Fruit fly (Drosophila melanogaster) S2 (cell line): ENCODE data around the gene sunz.

Experiments
- CG8478 ChIP-seq: fragments of >200 bp; optimal IDR thresholded peaks from 2 replicates; lab custom pipeline; 2018
- CTCF ChIP-seq, 2 experiments: fragments of >200 bp; optimal IDR thresholded peaks; 2 replicates each; lab custom pipeline; 2018

Gene sunz

DNA sequence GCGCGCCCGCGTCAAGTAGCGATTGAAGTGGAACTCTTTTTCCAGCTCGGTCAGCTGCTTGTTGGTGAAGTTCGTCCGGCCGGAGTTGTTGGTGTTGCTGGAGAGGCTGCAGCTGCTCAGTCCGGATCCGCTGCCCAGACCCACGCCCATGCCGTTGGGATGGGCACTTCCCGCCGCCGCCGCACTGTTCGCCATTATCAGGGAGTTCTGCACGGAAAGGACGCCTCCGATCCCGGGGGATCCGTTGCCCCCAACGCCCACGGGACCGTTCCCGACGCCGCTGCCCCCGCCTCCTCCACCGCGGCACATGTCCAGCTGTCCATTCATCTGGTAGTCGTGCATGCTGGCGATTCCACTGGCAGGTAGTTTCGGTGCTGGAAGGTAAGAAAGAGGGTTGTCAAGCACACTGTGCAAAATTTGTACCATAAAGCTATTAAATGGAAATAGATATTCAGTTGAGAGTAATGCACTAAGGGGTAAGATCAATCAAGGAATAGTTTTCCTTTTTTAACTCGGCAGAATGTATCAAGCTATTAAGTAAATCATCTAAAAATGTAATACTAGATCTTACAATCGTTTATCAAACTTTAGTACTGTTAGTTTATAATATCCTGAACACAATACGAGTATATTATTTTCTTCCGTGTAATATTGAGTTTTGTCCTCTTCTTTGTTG, 32.8 kb downstream of the sunz start:
- TF ChIP-seq CG8478 (no peak), CTCF (optimal IDR thresholded peaks at IDR 0.05; lab: Kevin White, UChicago) (no peak)

- no peak for TF ChIP-seq CTCF (optimal IDR thresholded peaks at IDR 0.05; lab: Kevin White, UChicago)
- TF ChIP-seq CG8478, result no peak
Observed at dm6 chr3R:6663289-6663666, 33.3 kb downstream of the sunz start.

dm6 chr3R:6664371-6665116, 34.6 kb downstream of the sunz start:
- TF ChIP-seq CTCF (optimal IDR thresholded peaks at IDR 0.05; lab: Kevin White, UChicago) (no peak), CG8478 (no peak)

- no peak for TF ChIP-seq CG8478
- TF ChIP-seq CTCF (optimal IDR thresholded peaks at IDR 0.05; lab: Kevin White, UChicago), result no peak
Observed at dm6 chr3R:6665117-6665654, 35.2 kb downstream of the sunz start.

- TF ChIP-seq CG8478 (no peak), CTCF (optimal IDR thresholded peaks at IDR 0.05; lab: Kevin White, UChicago) (no peak)
Observed at dm6 chr3R:6667245-6667644, 37.3 kb downstream of the sunz start.

DNA sequence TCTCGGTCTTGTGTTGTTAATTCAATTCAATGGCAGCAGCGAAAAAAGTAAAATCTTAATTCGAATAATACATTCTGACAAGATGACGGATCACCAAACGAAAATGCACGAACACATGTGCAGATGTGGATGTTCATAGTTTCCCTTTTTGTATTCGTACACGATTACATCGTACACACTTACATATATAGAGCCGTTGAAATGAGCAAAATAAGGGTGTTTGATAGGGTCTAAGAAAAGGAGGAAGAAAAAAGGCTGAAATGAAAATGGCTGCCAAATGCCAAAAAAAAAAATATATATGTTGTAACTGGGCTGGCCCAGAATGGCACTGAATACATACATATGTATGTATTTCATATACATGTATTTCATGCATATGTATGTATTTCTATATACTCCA, 38.3 kb downstream of the sunz start:
- no peak for TF ChIP-seq CG8478

DNA sequence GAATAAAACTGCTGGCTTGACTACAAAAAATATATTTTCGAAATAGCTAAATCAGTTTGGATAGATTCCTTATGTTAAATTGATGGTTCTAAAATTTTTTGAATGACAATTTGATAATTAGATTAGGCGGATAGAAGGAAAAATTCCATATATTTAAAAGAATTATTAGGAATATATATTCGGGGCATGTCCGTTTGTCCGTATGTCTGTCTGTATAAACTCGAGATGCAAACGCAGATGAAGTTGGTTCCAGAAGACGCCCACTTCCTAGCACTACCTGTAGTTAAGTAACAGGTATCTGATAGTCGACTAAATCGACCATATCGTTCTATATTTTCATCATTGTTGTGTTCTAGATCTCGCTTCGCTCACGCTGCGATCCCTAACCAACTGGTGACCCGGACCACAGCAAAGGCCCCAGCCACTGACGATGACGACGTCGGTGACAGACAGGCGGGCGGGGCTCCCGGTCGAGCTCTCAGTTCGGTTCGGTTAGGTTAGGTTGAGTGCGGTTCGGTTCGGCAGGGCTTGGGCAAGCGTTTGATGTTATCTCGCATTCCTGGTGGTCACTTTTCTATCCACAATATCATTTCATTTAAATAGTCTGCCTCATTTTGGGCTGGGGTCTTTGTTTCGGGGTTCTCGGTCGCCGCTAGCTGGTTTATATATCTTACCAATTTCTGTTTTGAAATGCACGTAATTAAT, 42.5 kb downstream of the sunz start:
- no peak for TF ChIP-seq CG8478
- TF ChIP-seq CTCF (optimal IDR thresholded peaks at IDR 0.05; lab: Kevin White, UChicago), result no peak

dm6 chr3R:6674548-6674947, 44.6 kb downstream of the sunz start:
- no peak for TF ChIP-seq CG8478
- TF ChIP-seq CTCF (optimal IDR thresholded peaks at IDR 0.05; lab: Kevin White, UChicago), result no peak

DNA sequence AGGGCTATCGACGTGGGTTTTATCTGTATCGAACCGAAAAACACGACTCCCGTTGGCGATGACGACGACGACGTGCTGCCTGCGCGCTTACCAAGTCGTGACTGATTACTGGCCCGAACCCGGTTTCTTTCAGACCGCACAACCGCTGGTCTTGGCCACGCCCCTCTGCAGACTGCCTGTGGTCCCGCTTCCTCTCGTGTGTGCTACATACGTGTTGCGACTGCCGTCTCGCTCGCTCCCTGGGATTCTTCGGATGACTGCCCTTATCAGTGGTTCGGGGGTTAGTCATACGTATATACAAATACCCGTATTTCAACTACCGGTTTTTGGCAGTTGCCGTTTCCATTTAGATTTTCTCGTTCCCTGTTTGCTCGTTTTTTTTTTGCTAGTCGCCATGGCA, 48.5 kb downstream of the sunz start, which contains the start of gene lab:
Gene lab, minus strand, starts transcription at position 111 of the 400 bp plus-strand sequence.
- peak in 1 of 2 experiments; percentile 18 for TF ChIP-seq CTCF (optimal IDR thresholded peaks at IDR 0.05; lab: Kevin White, UChicago)
- no peak for TF ChIP-seq CG8478
